Worm (Caenorhabditis elegans): ENCODE measurements around the gene dpf-1.

dpf-1 gene

ce11 chrV:15512856-15513756 lies 42.0 kb downstream of the dpf-1 start:
- TF ChIP-seq hmbx-1 (tag; optimal IDR thresholded peaks at IDR 0.05) (no peak), B0310.2 (tag; optimal IDR thresholded peaks at IDR 0.05) (no peak), aly-1 (tag; optimal IDR thresholded peaks at IDR 0.05) (no peak), pes-1 (GFP tag; IDR thresholded peaks at IDR 0.05) (no peak)

ce11 chrV:15515365-15515764 lies 44.2 kb downstream of the dpf-1 start:
- no peak for TF ChIP-seq tbx-37 (GFP tag; conservative IDR thresholded peaks at IDR 0.05)
- no peak for TF ChIP-seq hnd-1 (tag; optimal IDR thresholded peaks at IDR 0.05)
- no peak for TF ChIP-seq flt-1 (GFP tag; IDR thresholded peaks at IDR 0.05)
- TF ChIP-seq F13C5.2 (tag; optimal IDR thresholded peaks at IDR 0.05) = no peak

- TF ChIP-seq hmbx-1 (tag; optimal IDR thresholded peaks at IDR 0.05) = no peak
- no peak for TF ChIP-seq flt-1 (GFP tag; IDR thresholded peaks at IDR 0.05)
- TF ChIP-seq ceh-13 (GFP tag; optimal IDR thresholded peaks at IDR 0.05) = no peak
- TF ChIP-seq tbx-37 (GFP tag; conservative IDR thresholded peaks at IDR 0.05) = no peak
- no peak for TF ChIP-seq ets-7 (tag; optimal IDR thresholded peaks at IDR 0.05)
- no peak for TF ChIP-seq hmg-4 (GFP tag; optimal IDR thresholded peaks at IDR 0.05)
- no peak for TF ChIP-seq pes-1 (GFP tag; IDR thresholded peaks at IDR 0.05)
- no peak for TF ChIP-seq F13C5.2 (tag; optimal IDR thresholded peaks at IDR 0.05)
- no peak for TF ChIP-seq hnd-1 (tag; optimal IDR thresholded peaks at IDR 0.05)
- no peak for TF ChIP-seq ceh-36 (tag; optimal IDR thresholded peaks at IDR 0.05)
- TF ChIP-seq sea-1 (GFP tag; conservative IDR thresholded peaks at IDR 0.05) = no peak
- no peak for TF ChIP-seq B0310.2 (tag; optimal IDR thresholded peaks at IDR 0.05)
- TF ChIP-seq ama-1 (optimal IDR thresholded peaks at IDR 0.05) = no peak
- TF ChIP-seq scrt-1 (GFP tag; IDR thresholded peaks at IDR 0.05) = no peak
- no peak for TF ChIP-seq tbx-11 (GFP tag; IDR thresholded peaks at IDR 0.05)
- TF ChIP-seq tra-4 (tag; optimal IDR thresholded peaks at IDR 0.05) = no peak
- no peak for TF ChIP-seq aly-1 (tag; optimal IDR thresholded peaks at IDR 0.05)
Observed at ce11 chrV:15516476-15516875, 45.3 kb downstream of the dpf-1 start.

ce11 chrV:15517413-15517812 lies 46.3 kb downstream of the dpf-1 start, which contains the start of gene F21A3.3:
Gene F21A3.3 (plus strand): TSS chrV:15517713.
- TF ChIP-seq ets-7 (tag; optimal IDR thresholded peaks at IDR 0.05) (no peak), tbx-37 (GFP tag; conservative IDR thresholded peaks at IDR 0.05) (no peak), tra-4 (tag; optimal IDR thresholded peaks at IDR 0.05) (no peak), flt-1 (GFP tag; IDR thresholded peaks at IDR 0.05) (no peak), sea-1 (GFP tag; conservative IDR thresholded peaks at IDR 0.05) (no peak), pes-1 (GFP tag; IDR thresholded peaks at IDR 0.05) (no peak), ama-1 (optimal IDR thresholded peaks at IDR 0.05) (no peak), ceh-13 (GFP tag; optimal IDR thresholded peaks at IDR 0.05) (no peak), tbx-11 (GFP tag; IDR thresholded peaks at IDR 0.05) (no peak), hmg-4 (GFP tag; optimal IDR thresholded peaks at IDR 0.05) (no peak), hmbx-1 (tag; optimal IDR thresholded peaks at IDR 0.05) (no peak), hnd-1 (tag; optimal IDR thresholded peaks at IDR 0.05) (no peak), ceh-36 (tag; optimal IDR thresholded peaks at IDR 0.05) (no peak)

ce11 chrV:15519845-15520244 lies 48.7 kb downstream of the dpf-1 start:
- no peak for TF ChIP-seq tbx-11 (GFP tag; IDR thresholded peaks at IDR 0.05)
- no peak for TF ChIP-seq ets-7 (tag; optimal IDR thresholded peaks at IDR 0.05)
- TF ChIP-seq ceh-36 (tag; optimal IDR thresholded peaks at IDR 0.05) = no peak
- no peak for TF ChIP-seq hnd-1 (tag; optimal IDR thresholded peaks at IDR 0.05)
- TF ChIP-seq B0310.2 (tag; optimal IDR thresholded peaks at IDR 0.05) = no peak
- no peak for TF ChIP-seq tbx-37 (GFP tag; conservative IDR thresholded peaks at IDR 0.05)
- TF ChIP-seq hmg-4 (GFP tag; optimal IDR thresholded peaks at IDR 0.05) = no peak

- TF ChIP-seq sea-1 (GFP tag; conservative IDR thresholded peaks at IDR 0.05) (no peak), ama-1 (optimal IDR thresholded peaks at IDR 0.05) (no peak), ceh-36 (tag; optimal IDR thresholded peaks at IDR 0.05) (no peak), scrt-1 (GFP tag; IDR thresholded peaks at IDR 0.05) (no peak), pes-1 (GFP tag; IDR thresholded peaks at IDR 0.05) (no peak), hnd-1 (tag; optimal IDR thresholded peaks at IDR 0.05) (no peak), F13C5.2 (tag; optimal IDR thresholded peaks at IDR 0.05) (no peak), flt-1 (GFP tag; IDR thresholded peaks at IDR 0.05) (no peak), hmbx-1 (tag; optimal IDR thresholded peaks at IDR 0.05) (no peak), tra-4 (tag; optimal IDR thresholded peaks at IDR 0.05) (no peak), ets-7 (tag; optimal IDR thresholded peaks at IDR 0.05) (no peak), hmg-4 (GFP tag; optimal IDR thresholded peaks at IDR 0.05) (no peak), B0310.2 (tag; optimal IDR thresholded peaks at IDR 0.05) (no peak)
Observed at ce11 chrV:15520398-15520797, 49.3 kb downstream of the dpf-1 start.

- TF ChIP-seq ama-1 (optimal IDR thresholded peaks at IDR 0.05) (no peak), F13C5.2 (tag; optimal IDR thresholded peaks at IDR 0.05) (no peak), tra-4 (tag; optimal IDR thresholded peaks at IDR 0.05) (no peak), tbx-37 (GFP tag; conservative IDR thresholded peaks at IDR 0.05) (no peak), ets-7 (tag; optimal IDR thresholded peaks at IDR 0.05) (no peak), hnd-1 (tag; optimal IDR thresholded peaks at IDR 0.05) (no peak), flt-1 (GFP tag; IDR thresholded peaks at IDR 0.05) (no peak), pes-1 (GFP tag; IDR thresholded peaks at IDR 0.05) (no peak), tbx-11 (GFP tag; IDR thresholded peaks at IDR 0.05) (no peak), sea-1 (GFP tag; conservative IDR thresholded peaks at IDR 0.05) (no peak), B0310.2 (tag; optimal IDR thresholded peaks at IDR 0.05) (no peak), ceh-13 (GFP tag; optimal IDR thresholded peaks at IDR 0.05) (no peak), hmbx-1 (tag; optimal IDR thresholded peaks at IDR 0.05) (no peak), scrt-1 (GFP tag; IDR thresholded peaks at IDR 0.05) (no peak), hmg-4 (GFP tag; optimal IDR thresholded peaks at IDR 0.05) (no peak), aly-1 (tag; optimal IDR thresholded peaks at IDR 0.05) (no peak), ceh-36 (tag; optimal IDR thresholded peaks at IDR 0.05) (no peak)
Observed at ce11 chrV:15521920-15522319, 50.8 kb downstream of the dpf-1 start, which contains the start of gene lgc-31. Gene lgc-31 (minus strand): TSS chrV:15522020.
